Worm (Caenorhabditis elegans) whole organism, young adult: ENCODE measurements around the gene cul-4.

ENCODE experiments used
- attf-6 ChIP-seq: fragments of 200-800 bp; sonication (Bioruptor generic); IDR thresholded peaks from 2 replicates; pipeline ENCODE4 v1.3.6; 2022; ENCODE audit warnings: missing genetic modification reagents, missing genetic modification characterization, missing compliant biosample characterization
- cebp-1 ChIP-seq, 2 experiments: fragments of 200-800 bp in 1 of 2; sonication (Bioruptor generic) in 1 of 2; sonication (generic microtip) in 1 of 2; IDR thresholded peaks in 1 of 2; optimal IDR thresholded peaks in 1 of 2; 2 replicates each; pipeline versions ENCODE4 v1.3.6 to Lab custom; 2017 to 2022; ENCODE audit warnings: missing compliant biosample characterization in 2 of 2, missing genetic modification characterization in 2 of 2, mild to moderate bottlenecking in 1 of 2, missing genetic modification reagents in 1 of 2, moderate library complexity in 1 of 2
- fkh-3 ChIP-seq: sonication (generic microtip); optimal IDR thresholded peaks from 2 replicates; lab custom pipeline; 2016; ENCODE audit warnings: mild to moderate bottlenecking, missing genetic modification characterization, missing compliant biosample characterization
- hlh-12 ChIP-seq: sonication (generic microtip); optimal IDR thresholded peaks from 2 replicates; lab custom pipeline; 2016; ENCODE audit warnings: missing genetic modification characterization, missing compliant biosample characterization
- madf-6 ChIP-seq: fragments of 200-800 bp; sonication (Bioruptor generic); IDR thresholded peaks from 2 replicates; pipeline ENCODE4 v1.3.6; 2022; ENCODE audit warnings: missing genetic modification reagents, missing genetic modification characterization, missing compliant biosample characterization
- unc-130 ChIP-seq: sonication (generic microtip); optimal IDR thresholded peaks from 2 replicates; lab custom pipeline; 2016; ENCODE audit warnings: missing genetic modification reagents, missing genetic modification characterization, missing compliant biosample characterization

DNA sequence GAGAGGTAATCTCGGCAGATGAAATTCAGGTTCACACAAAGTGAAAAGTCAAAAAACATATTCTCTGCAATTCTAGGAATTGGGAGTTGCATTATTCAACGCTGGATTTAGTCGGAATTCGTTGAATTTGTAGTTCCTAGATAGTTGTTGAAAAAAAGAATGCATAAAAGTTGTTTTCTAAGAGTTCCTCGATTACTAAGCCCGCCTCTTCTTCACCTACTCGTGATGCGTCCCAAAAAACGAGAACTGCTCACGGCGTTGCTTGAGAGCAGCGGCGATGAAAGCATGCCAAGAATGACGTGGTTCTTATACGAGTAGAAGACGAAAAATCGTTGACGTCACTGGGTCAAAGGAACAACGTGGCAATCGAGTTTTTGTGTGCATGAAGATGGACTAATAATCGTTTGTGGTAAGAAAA lies 23.2 kb downstream of the cul-4 start:
- no peak for TF ChIP-seq attf-6 (GFP tag; lab: Robert Waterston, UW)
- TF ChIP-seq cebp-1 (GFP tag; IDR thresholded peaks at IDR 0.05; lab: Robert Waterston, UW): no peak
- no peak for TF ChIP-seq cebp-1 (tag; optimal IDR thresholded peaks at IDR 0.05; lab: Kevin White, UChicago)
- no peak for TF ChIP-seq madf-6
- TF ChIP-seq unc-130: no peak
- no peak for TF ChIP-seq hlh-12
- no peak for TF ChIP-seq fkh-3 (tag; lab: Kevin White, UChicago)
